Worm (Caenorhabditis elegans): ENCODE measurements around the gene Y49F6A.11.

DNA sequence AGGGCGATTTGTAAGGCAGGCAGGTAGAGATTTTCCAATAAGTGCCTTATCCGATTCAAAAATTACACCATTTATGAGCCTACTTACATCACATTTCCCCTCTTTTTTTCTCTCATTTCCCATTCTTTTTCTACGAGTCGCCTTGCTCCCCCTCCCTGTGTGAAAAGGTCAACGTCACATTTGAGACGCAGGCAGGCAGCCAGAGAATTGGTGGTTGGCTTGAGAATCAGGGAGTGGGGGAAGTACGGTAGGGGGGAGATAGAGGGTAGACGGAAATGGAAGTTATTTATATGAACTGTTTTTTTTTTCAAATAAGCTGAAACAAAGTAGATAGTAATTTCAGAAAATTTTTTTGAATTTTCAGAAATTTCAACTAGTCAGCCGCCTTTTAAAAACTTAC lies 18.0 kb upstream of the Y49F6A.11 start:
- TF ChIP-seq ets-7 (tag; optimal IDR thresholded peaks at IDR 0.05) (no peak), flt-1 (GFP tag; IDR thresholded peaks at IDR 0.05) (no peak), ceh-36 (tag; optimal IDR thresholded peaks at IDR 0.05) (no peak), sea-1 (GFP tag; conservative IDR thresholded peaks at IDR 0.05) (no peak), hmbx-1 (tag; optimal IDR thresholded peaks at IDR 0.05) (no peak)
